Worm (Caenorhabditis elegans): ENCODE data around the gene F14D7.8.

ce11 chrV:14282222-14282709 is 30.3 kb downstream of the F14D7.8 start, which contains the start of the genes srt-74 and F40G12.9:
- no peak for TF ChIP-seq efl-1 (GFP tag; optimal IDR thresholded peaks at IDR 0.05)
- no peak for TF ChIP-seq unc-62 (GFP tag; optimal IDR thresholded peaks at IDR 0.05)
- no peak for TF ChIP-seq attf-5 (GFP tag; optimal IDR thresholded peaks at IDR 0.05)
- TF ChIP-seq snpc-1.3 (tag; optimal IDR thresholded peaks at IDR 0.05; ENCODE audit: insufficient read depth) = no peak
- no peak for TF ChIP-seq mes-4 (tag; optimal IDR thresholded peaks at IDR 0.05)
- no peak for TF ChIP-seq lin-35 (GFP tag; optimal IDR thresholded peaks at IDR 0.05)

All from whole organism, young adult.